Fruit fly (Drosophila melanogaster) whole organism, embryonic: ENCODE measurements around the gene CG18749.

Source experiments
- Ada2b ChIP-seq: fragments of 200-800 bp; sonication (Bioruptor generic); IDR thresholded peaks from 2 replicates; pipeline ENCODE4 v1.3.6; 2022; ENCODE audit warnings: missing biosample characterization, missing genetic modification characterization
- B-H1 ChIP-seq: fragments of 200-800 bp; sonication (Bioruptor generic); IDR thresholded peaks from 3 replicates; pipeline ENCODE4 v1.3.6; 2022; ENCODE audit warnings: missing biosample characterization, missing genetic modification characterization
- CG1792 ChIP-seq: fragments of 200-800 bp; sonication (Bioruptor generic); optimal IDR thresholded peaks from 2 replicates; lab custom pipeline; 2016; ENCODE audit warnings: missing biosample characterization, missing genetic modification characterization
- CG34422 ChIP-seq: fragments of 200-800 bp; sonication (Bioruptor generic); IDR thresholded peaks from 3 replicates; pipeline ENCODE4 v1.3.6; 2022; ENCODE audit warnings: missing biosample characterization, missing genetic modification characterization
- CG3838 ChIP-seq: fragments of 200-800 bp; sonication (Bioruptor generic); optimal IDR thresholded peaks from 3 replicates; lab custom pipeline; 2016; ENCODE audit warnings: missing biosample characterization, missing genetic modification characterization
- CG7987 ChIP-seq: fragments of 200-800 bp; sonication (Bioruptor generic); optimal IDR thresholded peaks from 2 replicates; lab custom pipeline; 2018; ENCODE audit warnings: missing biosample characterization, mild to moderate bottlenecking, missing genetic modification characterization, moderate library complexity
- CG8089 ChIP-seq: fragments of 200-800 bp; sonication (Bioruptor generic); optimal IDR thresholded peaks from 3 replicates; lab custom pipeline; 2016; ENCODE audit warnings: missing biosample characterization, missing genetic modification characterization
- Dad ChIP-seq: fragments of 200-800 bp; sonication (Bioruptor generic); optimal IDR thresholded peaks from 3 replicates; lab custom pipeline; 2016; ENCODE audit warnings: missing biosample characterization, missing genetic modification characterization
- Deaf1 ChIP-seq: fragments of 200-800 bp; optimal IDR thresholded peaks from 3 replicates; lab custom pipeline; 2019; ENCODE audit warnings: missing biosample characterization, mild to moderate bottlenecking, missing genetic modification characterization, moderate library complexity
- Dek ChIP-seq: fragments of 200-800 bp; sonication (Bioruptor generic); optimal IDR thresholded peaks from 3 replicates; lab custom pipeline; 2019; ENCODE audit warnings: missing biosample characterization, mild to moderate bottlenecking, missing genetic modification characterization, moderate library complexity
- Dll ChIP-seq: fragments of 200-800 bp; sonication (Bioruptor generic); IDR thresholded peaks from 4 replicates; pipeline ENCODE4 v1.3.6; 2022; ENCODE audit warnings: missing biosample characterization, missing genetic modification characterization; ENCODE audit not compliant: partially characterized antibody
- Gug ChIP-seq: fragments of 200-800 bp; sonication (Bioruptor generic); IDR thresholded peaks from 4 replicates; pipeline ENCODE4 v1.3.6; 2022; ENCODE audit warnings: missing biosample characterization, missing genetic modification characterization
- HLH4C ChIP-seq: fragments of 200-800 bp; sonication (Bioruptor generic); IDR thresholded peaks from 3 replicates; pipeline ENCODE4 v1.3.6; 2022; ENCODE audit warnings: missing biosample characterization, missing genetic modification characterization; ENCODE audit not compliant: partially characterized antibody
- Mrtf ChIP-seq: fragments of 200-800 bp; sonication (Bioruptor generic); IDR thresholded peaks from 3 replicates; pipeline ENCODE4 v1.3.6; 2022; ENCODE audit warnings: missing biosample characterization, missing genetic modification characterization
- Neu2 ChIP-seq: fragments of 200-800 bp; sonication (Bioruptor generic); optimal IDR thresholded peaks from 3 replicates; lab custom pipeline; 2016; ENCODE audit warnings: missing biosample characterization, missing genetic modification characterization, borderline replicate concordance
- Sox100B ChIP-seq: fragments of 200-800 bp; sonication (Bioruptor generic); optimal IDR thresholded peaks from 3 replicates; lab custom pipeline; 2018; ENCODE audit warnings: missing biosample characterization, mild to moderate bottlenecking, missing genetic modification characterization
- Sox102F ChIP-seq: fragments of 200-800 bp; sonication (Bioruptor generic); optimal IDR thresholded peaks from 2 replicates; lab custom pipeline; 2018; ENCODE audit warnings: missing biosample characterization, mild to moderate bottlenecking, missing genetic modification characterization, moderate library complexity
- Sry-β ChIP-seq: fragments of 200-800 bp; sonication (Bioruptor generic); optimal IDR thresholded peaks from 2 replicates; lab custom pipeline; 2018; ENCODE audit warnings: missing biosample characterization, mild to moderate bottlenecking, missing genetic modification characterization, moderate library complexity
- Stat92E ChIP-seq, 3 experiments: fragments of >200 bp in 2 of 3; fragments of 200-800 bp in 1 of 3; sonication (Bioruptor generic) in 1 of 3; optimal IDR thresholded peaks; 2 replicates each; lab custom pipeline; 2017 to 2019; ENCODE audit warnings: missing biosample characterization in 3 of 3, missing genetic modification characterization in 3 of 3, mild to moderate bottlenecking in 1 of 3, moderate library complexity in 1 of 3
- abd-A ChIP-seq: fragments of 200-800 bp; sonication (Bioruptor generic); optimal IDR thresholded peaks from 3 replicates; lab custom pipeline; 2019; ENCODE audit warnings: missing biosample characterization, mild to moderate bottlenecking, missing genetic modification characterization, moderate library complexity
- amos ChIP-seq: fragments of 200-800 bp; sonication (Bioruptor generic); IDR thresholded peaks from 2 replicates; pipeline ENCODE4 v1.3.6; 2022; ENCODE audit warnings: missing biosample characterization, missing genetic modification characterization; ENCODE audit not compliant: partially characterized antibody
- ase ChIP-seq: fragments of 200-800 bp; sonication (Bioruptor generic); IDR thresholded peaks from 3 replicates; pipeline ENCODE4 v1.3.6; 2022; ENCODE audit warnings: missing biosample characterization, missing genetic modification characterization
- bab2 ChIP-seq: fragments of 200-800 bp; sonication (Bioruptor generic); optimal IDR thresholded peaks from 2 replicates; lab custom pipeline; 2016; ENCODE audit warnings: missing biosample characterization, missing genetic modification characterization
- bsh ChIP-seq, 2 experiments: fragments of 200-800 bp; sonication (Bioruptor generic); optimal IDR thresholded peaks; 2 replicates each; lab custom pipeline; 2017 to 2018; ENCODE audit warnings: mild to moderate bottlenecking in 2 of 2, missing biosample characterization in 2 of 2, missing genetic modification characterization in 2 of 2, moderate library complexity in 1 of 2
- chinmo ChIP-seq: fragments of 200-800 bp; sonication (Bioruptor generic); IDR thresholded peaks from 4 replicates; pipeline ENCODE4 v1.3.6; 2022; ENCODE audit warnings: missing biosample characterization, missing genetic modification characterization; ENCODE audit not compliant: partially characterized antibody
- crc ChIP-seq: fragments of 200-800 bp; sonication (Bioruptor generic); optimal IDR thresholded peaks from 2 replicates; lab custom pipeline; 2016; ENCODE audit warnings: missing biosample characterization, missing genetic modification characterization
- dimm ChIP-seq: fragments of 200-800 bp; sonication (Bioruptor generic); IDR thresholded peaks from 2 replicates; pipeline ENCODE4 v1.3.6; 2022; ENCODE audit warnings: missing biosample characterization, missing genetic modification characterization
- eve ChIP-seq, 2 experiments: fragments of >200 bp; optimal IDR thresholded peaks; 2 replicates each; lab custom pipeline; 2017; ENCODE audit warnings: missing biosample characterization in 2 of 2, missing genetic modification characterization in 2 of 2
- exex ChIP-seq: fragments of 200-800 bp; sonication (Bioruptor generic); optimal IDR thresholded peaks from 4 replicates; lab custom pipeline; 2018; ENCODE audit warnings: missing biosample characterization, mild to moderate bottlenecking, missing genetic modification characterization, moderate library complexity
- fru ChIP-seq: fragments of >200 bp; optimal IDR thresholded peaks from 2 replicates; lab custom pipeline; 2017
- grn ChIP-seq: fragments of 200-800 bp; sonication (Bioruptor generic); optimal IDR thresholded peaks from 3 replicates; lab custom pipeline; 2017; ENCODE audit warnings: missing biosample characterization, missing genetic modification characterization
- hth ChIP-seq: fragments of >200 bp; optimal IDR thresholded peaks from 2 replicates; lab custom pipeline; 2017; ENCODE audit warnings: inconsistent platforms
- insv ChIP-seq, 2 experiments: fragments of 200-800 bp; sonication (Bioruptor generic); optimal IDR thresholded peaks; 3 replicates each; lab custom pipeline; 2016 to 2018; ENCODE audit warnings: missing biosample characterization in 2 of 2, missing genetic modification characterization in 2 of 2
- kay ChIP-seq: fragments of 200-800 bp; sonication (Bioruptor generic); optimal IDR thresholded peaks from 2 replicates; lab custom pipeline; 2016; ENCODE audit warnings: missing biosample characterization, missing genetic modification characterization
- kni ChIP-seq: fragments of 200-800 bp; sonication (Bioruptor generic); optimal IDR thresholded peaks from 3 replicates; lab custom pipeline; 2017; ENCODE audit warnings: mild to moderate bottlenecking, missing biosample characterization, missing genetic modification reagents, missing genetic modification characterization
- lab ChIP-seq: fragments of 200-800 bp; sonication (Bioruptor generic); optimal IDR thresholded peaks from 3 replicates; lab custom pipeline; 2017; ENCODE audit warnings: missing biosample characterization, missing genetic modification characterization, mild to moderate bottlenecking, moderate library complexity, missing genetic modification reagents
- mam ChIP-seq: fragments of 200-800 bp; sonication (Bioruptor generic); optimal IDR thresholded peaks from 3 replicates; lab custom pipeline; 2016; ENCODE audit warnings: missing biosample characterization, missing genetic modification characterization
- pan ChIP-seq, 4 experiments: fragments of >200 bp in 3 of 4; fragments of 200-800 bp in 1 of 4; sonication (Bioruptor generic) in 1 of 4; optimal IDR thresholded peaks in 3 of 4; IDR thresholded peaks in 1 of 4; 2 replicates each; pipeline versions ENCODE4 v1.3.6 to Lab custom; 2017 to 2022; ENCODE audit warnings: missing biosample characterization in 2 of 4, missing genetic modification characterization in 2 of 4, mixed read lengths in 1 of 4
- pum ChIP-seq: fragments of 200-800 bp; sonication (Bioruptor generic); optimal IDR thresholded peaks from 2 replicates; lab custom pipeline; 2016; ENCODE audit warnings: missing biosample characterization, missing genetic modification characterization
- repo ChIP-seq: fragments of 200-800 bp; sonication (Bioruptor generic); optimal IDR thresholded peaks from 2 replicates; lab custom pipeline; 2016; ENCODE audit warnings: missing biosample characterization, missing genetic modification characterization
- row ChIP-seq: fragments of 200-800 bp; sonication (Bioruptor generic); IDR thresholded peaks from 3 replicates; pipeline ENCODE4 v1.3.6; 2022; ENCODE audit warnings: missing biosample characterization, missing genetic modification characterization
- schlank ChIP-seq: fragments of 200-800 bp; sonication (Bioruptor generic); optimal IDR thresholded peaks from 2 replicates; lab custom pipeline; 2018; ENCODE audit warnings: missing biosample characterization, mild to moderate bottlenecking, missing genetic modification characterization
- sens ChIP-seq: fragments of 200-800 bp; sonication (Bioruptor generic); peaks from one replicate; lab custom pipeline; 2016; ENCODE audit warnings: missing biosample characterization, missing genetic modification characterization
- sob ChIP-seq: fragments of 200-800 bp; sonication (Bioruptor generic); IDR thresholded peaks from 2 replicates; pipeline ENCODE4 v1.3.6; 2022; ENCODE audit warnings: missing biosample characterization, missing genetic modification characterization
- sug ChIP-seq: fragments of 200-800 bp; optimal IDR thresholded peaks from 2 replicates; lab custom pipeline; 2019; ENCODE audit warnings: missing biosample characterization, mild to moderate bottlenecking, missing genetic modification characterization, moderate library complexity
- tna ChIP-seq: fragments of 200-800 bp; sonication (Bioruptor generic); IDR thresholded peaks from 2 replicates; pipeline ENCODE4 v1.3.6; 2022; ENCODE audit warnings: missing biosample characterization, missing genetic modification characterization; ENCODE audit not compliant: partially characterized antibody
- tup ChIP-seq: fragments of 200-800 bp; sonication (Bioruptor generic); optimal IDR thresholded peaks from 2 replicates; lab custom pipeline; 2016; ENCODE audit warnings: missing biosample characterization, mild to moderate bottlenecking, missing genetic modification characterization, moderate library complexity
- zen2 ChIP-seq: fragments of 200-800 bp; sonication (Bioruptor generic); IDR thresholded peaks from 3 replicates; pipeline ENCODE4 v1.3.6; 2022; ENCODE audit warnings: missing biosample characterization, missing genetic modification characterization; ENCODE audit not compliant: partially characterized antibody

Gene CG18749

DNA sequence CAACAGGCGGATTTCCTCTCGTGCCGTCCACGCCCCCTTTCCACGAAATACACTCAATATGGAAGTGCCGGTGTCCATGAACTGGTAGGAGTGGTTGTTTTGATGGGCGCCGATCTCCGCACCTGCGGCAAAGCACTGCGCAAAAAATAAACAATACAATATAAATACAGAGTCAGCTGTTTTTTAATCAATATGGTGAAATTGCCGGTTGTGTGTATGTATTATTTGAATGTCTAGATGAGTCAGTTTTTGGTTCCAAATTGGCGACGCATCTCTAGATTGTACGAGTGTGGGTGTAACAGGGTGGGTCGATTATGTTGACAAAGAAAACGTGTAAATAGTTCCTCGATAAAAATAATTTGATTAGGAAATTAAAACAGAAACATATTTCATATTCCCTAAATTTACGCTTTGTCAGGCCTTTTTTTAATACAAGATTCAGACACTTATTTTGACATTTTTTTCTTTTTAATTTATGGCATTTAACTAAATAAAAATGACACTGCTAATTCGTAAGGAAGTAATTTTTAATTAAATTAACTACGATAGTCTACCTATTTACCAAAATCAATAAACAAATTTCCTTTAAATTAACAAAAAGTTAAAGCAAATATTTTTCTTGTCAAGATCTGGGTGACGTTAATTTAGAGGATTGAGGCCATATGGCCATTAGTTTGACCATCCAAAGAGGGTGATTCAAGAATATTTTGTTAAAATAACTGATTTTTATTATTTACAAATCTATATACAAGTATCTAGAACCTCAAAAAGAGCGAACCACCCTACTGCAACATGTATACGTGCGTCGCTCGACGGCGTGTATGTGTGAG, 4.2 kb upstream of the CG18749 start (continued):
- peak; percentile 73 for TF ChIP-seq Sry-β (GFP tag; lab: Kevin White, UChicago)
- peak; percentile 18; the same call in 2 of the 4 replicates for TF ChIP-seq Gug (GFP tag; lab: Robert Waterston, UW)
- peak; percentile 6 for TF ChIP-seq grn (GFP tag; lab: Kevin White, UChicago)
- TF ChIP-seq Stat92E (GFP tag; optimal IDR thresholded peaks at IDR 0.05; lab: Kevin White, UChicago) = no peak
- TF ChIP-seq hth (lab: Kevin White, UChicago) = no peak
- TF ChIP-seq bsh (GFP tag; optimal IDR thresholded peaks at IDR 0.05; lab: Kevin White, UChicago) = peak; percentile 86 to 88
- no peak for TF ChIP-seq repo
- TF ChIP-seq CG1792 = no peak
- peak; percentile 83 for TF ChIP-seq kni (GFP tag; lab: Kevin White, UChicago)
- TF ChIP-seq HLH4C (GFP tag; lab: Robert Waterston, UW) = no peak
- peak; percentile 50 for TF ChIP-seq tup
- TF ChIP-seq CG7987 = peak; percentile 34
- peak; percentile 75 for TF ChIP-seq CG3838 (GFP tag; lab: Kevin White, UChicago)
- TF ChIP-seq sug = peak; percentile 92
- TF ChIP-seq kay (GFP tag; lab: Kevin White, UChicago) = peak; percentile 81
- TF ChIP-seq B-H1 (GFP tag; lab: Robert Waterston, UW) = peak; percentile 61; the same call in 2 of the 3 replicates
- peak; percentile 64 for TF ChIP-seq CG34422 (GFP tag; lab: Robert Waterston, UW)
- peak; percentile 46 for TF ChIP-seq Neu2 (GFP tag; lab: Kevin White, UChicago)
- no peak for TF ChIP-seq pan (optimal IDR thresholded peaks at IDR 0.05; lab: Kevin White, UChicago)
- TF ChIP-seq pan (GFP tag; optimal IDR thresholded peaks at IDR 0.05 in 1 of 2, IDR thresholded peaks at IDR 0.05 in 1 of 2) = peak in 1 of 2 experiments; percentile 73
- peak; percentile 19 for TF ChIP-seq Dad (GFP tag; lab: Kevin White, UChicago)
- TF ChIP-seq insv (GFP tag; optimal IDR thresholded peaks at IDR 0.05; lab: Kevin White, UChicago) = peak in 1 of 2 experiments; percentile 71
- peak; percentile 40 for TF ChIP-seq schlank (tag; lab: Kevin White, UChicago)
- TF ChIP-seq Dek = peak; percentile 87
- TF ChIP-seq Ada2b (GFP tag; lab: Robert Waterston, UW) = peak; percentile 81
- TF ChIP-seq row (GFP tag; lab: Robert Waterston, UW) = peak; percentile 77
- TF ChIP-seq Sox102F (GFP tag; lab: Kevin White, UChicago) = peak; percentile 88
- TF ChIP-seq sens (GFP tag; lab: Kevin White, UChicago) = peak; percentile 98
- peak; percentile 69 for TF ChIP-seq mam (GFP tag; lab: Kevin White, UChicago)
- no peak for TF ChIP-seq dimm (GFP tag; lab: Robert Waterston, UW)
- no peak for TF ChIP-seq Dll (GFP tag; lab: Robert Waterston, UW)
- no peak for TF ChIP-seq chinmo (GFP tag; lab: Robert Waterston, UW)
- no peak; the same call in 1 of the 3 replicates for TF ChIP-seq ase
- no peak for TF ChIP-seq fru (lab: Kevin White, UChicago)
- TF ChIP-seq tna (GFP tag; lab: Robert Waterston, UW) = no peak
- peak; percentile 89 for TF ChIP-seq lab (GFP tag; lab: Kevin White, UChicago)
- TF ChIP-seq crc = peak; percentile 78
- TF ChIP-seq Mrtf (GFP tag; lab: Robert Waterston, UW) = peak; percentile 51; the same call in 1 of the 3 replicates
- no peak for TF ChIP-seq abd-A
- no peak for TF ChIP-seq zen2 (GFP tag; lab: Robert Waterston, UW)
- peak; percentile 73 for TF ChIP-seq Deaf1 (tag; lab: Kevin White, UChicago)
- peak; percentile 52 for TF ChIP-seq CG8089 (GFP tag; lab: Kevin White, UChicago)
- no peak for TF ChIP-seq eve (GFP tag; optimal IDR thresholded peaks at IDR 0.05; lab: Kevin White, UChicago)
- peak; percentile 41 for TF ChIP-seq pum
- TF ChIP-seq Sox100B (GFP tag; lab: Kevin White, UChicago) = peak; percentile 98
- TF ChIP-seq sob (GFP tag; lab: Robert Waterston, UW) = peak; percentile 72; the same call in 1 of the 2 replicates
- TF ChIP-seq exex (tag; lab: Kevin White, UChicago) = peak; percentile 69
- peak; percentile 78 for TF ChIP-seq bab2 (GFP tag; lab: Kevin White, UChicago)
- no peak for TF ChIP-seq amos (GFP tag; lab: Robert Waterston, UW)
